Fruit fly (Drosophila melanogaster) whole organism, embryonic: ENCODE data around the gene CG6149.
A peak's percentile ranks its signal among the peaks of the same experiment; 100 is the strongest.

Source experiments
- Ada2b ChIP-seq: fragments of 200-800 bp; sonication (Bioruptor generic); IDR thresholded peaks from 2 replicates; pipeline ENCODE4 v1.3.6; 2022; ENCODE audit warnings: missing biosample characterization, missing genetic modification characterization
- Adf1 ChIP-seq: fragments of 200-800 bp; sonication (Bioruptor generic); IDR thresholded peaks from 2 replicates; pipeline ENCODE4 v1.3.6; 2022; ENCODE audit warnings: missing biosample characterization, missing genetic modification characterization
- Antp ChIP-seq: fragments of 200-800 bp; sonication (Bioruptor generic); optimal IDR thresholded peaks from 3 replicates; lab custom pipeline; 2016; ENCODE audit warnings: missing biosample characterization, missing genetic modification characterization
- Atf3 ChIP-seq: fragments of 200-800 bp; sonication (Bioruptor generic); optimal IDR thresholded peaks from 3 replicates; lab custom pipeline; 2016; ENCODE audit warnings: missing biosample characterization, missing genetic modification characterization
- CG10267 ChIP-seq: fragments of 200-800 bp; sonication (Bioruptor generic); optimal IDR thresholded peaks from 2 replicates; lab custom pipeline; 2018; ENCODE audit warnings: missing biosample characterization, mild to moderate bottlenecking, missing genetic modification characterization, moderate library complexity
- CG11456 ChIP-seq: fragments of 200-800 bp; sonication (Bioruptor generic); IDR thresholded peaks from 3 replicates; pipeline ENCODE4 v1.3.6; 2022; ENCODE audit warnings: missing biosample characterization, missing genetic modification characterization
- CG11504 ChIP-seq: fragments of 200-800 bp; sonication (Bioruptor generic); optimal IDR thresholded peaks from 3 replicates; lab custom pipeline; 2019; ENCODE audit warnings: missing biosample characterization, mild to moderate bottlenecking, missing genetic modification characterization, moderate library complexity
- CG11560 ChIP-seq: fragments of 200-800 bp; sonication (Bioruptor generic); IDR thresholded peaks from 3 replicates; pipeline ENCODE4 v1.3.6; 2022; ENCODE audit warnings: missing biosample characterization, missing genetic modification characterization
- CG14441 ChIP-seq: fragments of 200-800 bp; sonication (Bioruptor generic); IDR thresholded peaks from 2 replicates; pipeline ENCODE4 v1.3.6; 2022; ENCODE audit warnings: missing biosample characterization, missing genetic modification characterization
- CG14667 ChIP-seq: fragments of 200-800 bp; sonication (Bioruptor generic); IDR thresholded peaks from 2 replicates; pipeline ENCODE4 v1.3.6; 2022; ENCODE audit warnings: missing biosample characterization, missing genetic modification characterization
- CG14710 ChIP-seq: fragments of 200-800 bp; sonication (Bioruptor generic); optimal IDR thresholded peaks from 3 replicates; lab custom pipeline; 2019; ENCODE audit warnings: missing biosample characterization, mild to moderate bottlenecking, missing genetic modification characterization, moderate library complexity
- CG14965 ChIP-seq: fragments of 200-800 bp; sonication (Bioruptor generic); optimal IDR thresholded peaks from 2 replicates; lab custom pipeline; 2016; ENCODE audit warnings: missing biosample characterization, missing genetic modification characterization, borderline replicate concordance
- CG16779 ChIP-seq: fragments of 200-800 bp; sonication (Bioruptor generic); IDR thresholded peaks from 2 replicates; pipeline ENCODE4 v1.3.6; 2022; ENCODE audit warnings: missing biosample characterization, missing genetic modification characterization
- CG18764 ChIP-seq: fragments of 200-800 bp; sonication (Bioruptor generic); optimal IDR thresholded peaks from 3 replicates; lab custom pipeline; 2016; ENCODE audit warnings: missing biosample characterization, missing genetic modification characterization
- CG31365 ChIP-seq: fragments of 200-800 bp; sonication (Bioruptor generic); optimal IDR thresholded peaks from 2 replicates; lab custom pipeline; 2018; ENCODE audit warnings: missing biosample characterization, mild to moderate bottlenecking, missing genetic modification characterization
- CG32772 ChIP-seq: fragments of 200-800 bp; sonication (Bioruptor generic); IDR thresholded peaks from 2 replicates; pipeline ENCODE4 v1.3.6; 2022; ENCODE audit warnings: missing biosample characterization, missing genetic modification characterization
- CG34224 ChIP-seq: fragments of 200-800 bp; sonication (Bioruptor generic); IDR thresholded peaks from 3 replicates; pipeline ENCODE4 v1.3.6; 2022; ENCODE audit warnings: missing biosample characterization, missing genetic modification characterization; ENCODE audit not compliant: partially characterized antibody
- CG4617 ChIP-seq: fragments of 200-800 bp; sonication (Bioruptor generic); optimal IDR thresholded peaks from 3 replicates; lab custom pipeline; 2016; ENCODE audit warnings: missing biosample characterization, missing genetic modification characterization, borderline replicate concordance
- CG6765 ChIP-seq: fragments of 200-800 bp; sonication (Bioruptor generic); optimal IDR thresholded peaks from 3 replicates; lab custom pipeline; 2017; ENCODE audit warnings: missing biosample characterization, mild to moderate bottlenecking, missing genetic modification characterization
- CG7745 ChIP-seq: fragments of 200-800 bp; sonication (Bioruptor generic); optimal IDR thresholded peaks from 2 replicates; lab custom pipeline; 2018; ENCODE audit warnings: missing biosample characterization, mild to moderate bottlenecking, missing genetic modification characterization, moderate library complexity
- CG7786 ChIP-seq: fragments of 200-800 bp; sonication (Bioruptor generic); optimal IDR thresholded peaks from 2 replicates; lab custom pipeline; 2016; ENCODE audit warnings: missing biosample characterization, missing genetic modification characterization
- CG9817 ChIP-seq: fragments of 200-800 bp; sonication (Bioruptor generic); optimal IDR thresholded peaks from 2 replicates; lab custom pipeline; 2018; ENCODE audit warnings: missing biosample characterization, mild to moderate bottlenecking, missing genetic modification characterization, moderate library complexity
- E2f1 ChIP-seq: fragments of 200-800 bp; sonication (Bioruptor generic); IDR thresholded peaks from 2 replicates; pipeline ENCODE4 v1.3.6; 2022; ENCODE audit warnings: missing biosample characterization, missing genetic modification characterization
- Rfx ChIP-seq: fragments of 200-800 bp; sonication (Bioruptor generic); IDR thresholded peaks from 2 replicates; pipeline ENCODE4 v1.3.6; 2022; ENCODE audit warnings: missing biosample characterization, missing genetic modification characterization
- Sox102F ChIP-seq: fragments of 200-800 bp; sonication (Bioruptor generic); optimal IDR thresholded peaks from 2 replicates; lab custom pipeline; 2018; ENCODE audit warnings: missing biosample characterization, mild to moderate bottlenecking, missing genetic modification characterization, moderate library complexity
- Taf1 ChIP-seq: fragments of 200-800 bp; sonication (Bioruptor generic); IDR thresholded peaks from 2 replicates; pipeline ENCODE4 v1.3.6; 2022; ENCODE audit warnings: missing biosample characterization, missing genetic modification characterization
- Tbp ChIP-seq: fragments of >200 bp; optimal IDR thresholded peaks from 2 replicates; lab custom pipeline; 2018; ENCODE audit warnings: missing biosample characterization, missing genetic modification characterization
- Trl ChIP-seq, 3 experiments: fragments of >200 bp in 2 of 3; fragments of 200-800 bp in 1 of 3; sonication (Bioruptor generic) in 1 of 3; optimal IDR thresholded peaks; 2 replicates in 1 of 3; 3 replicates in 2 of 3; lab custom pipeline; 2016 to 2017; ENCODE audit warnings: missing biosample characterization in 1 of 3, missing genetic modification characterization in 1 of 3
- Xrp1 ChIP-seq: fragments of 200-800 bp; sonication (Bioruptor generic); IDR thresholded peaks from 2 replicates; pipeline ENCODE4 v1.3.6; 2022; ENCODE audit warnings: missing biosample characterization, missing genetic modification characterization
- bcd ChIP-seq: fragments of 200-800 bp; sonication (Bioruptor generic); optimal IDR thresholded peaks from 2 replicates; lab custom pipeline; 2017; ENCODE audit warnings: missing biosample characterization, mild to moderate bottlenecking, missing genetic modification characterization
- bsh ChIP-seq, 2 experiments: fragments of 200-800 bp; sonication (Bioruptor generic); optimal IDR thresholded peaks; 2 replicates each; lab custom pipeline; 2017 to 2018; ENCODE audit warnings: mild to moderate bottlenecking in 2 of 2, missing biosample characterization in 2 of 2, missing genetic modification characterization in 2 of 2, moderate library complexity in 1 of 2
- da ChIP-seq: fragments of 200-800 bp; sonication (Bioruptor generic); optimal IDR thresholded peaks from 2 replicates; lab custom pipeline; 2016; ENCODE audit warnings: missing biosample characterization, missing genetic modification characterization
- dmrt99B ChIP-seq: fragments of 200-800 bp; sonication (Bioruptor generic); optimal IDR thresholded peaks from 2 replicates; lab custom pipeline; 2018; ENCODE audit warnings: missing biosample characterization, mild to moderate bottlenecking, missing genetic modification characterization, moderate library complexity
- esg ChIP-seq: fragments of 200-800 bp; sonication (Bioruptor generic); conservative IDR thresholded peaks from 2 replicates; pipeline ENCODE4 v1.3.6; 2022; ENCODE audit warnings: missing biosample characterization, missing genetic modification characterization
- eve ChIP-seq, 2 experiments: fragments of >200 bp; optimal IDR thresholded peaks; 2 replicates each; lab custom pipeline; 2017; ENCODE audit warnings: missing biosample characterization in 2 of 2, missing genetic modification characterization in 2 of 2
- grn ChIP-seq: fragments of 200-800 bp; sonication (Bioruptor generic); optimal IDR thresholded peaks from 3 replicates; lab custom pipeline; 2017; ENCODE audit warnings: missing biosample characterization, missing genetic modification characterization
- nerfin-2 ChIP-seq: fragments of 200-800 bp; sonication (Bioruptor generic); IDR thresholded peaks from 2 replicates; pipeline ENCODE4 v1.3.6; 2022; ENCODE audit warnings: missing biosample characterization, missing genetic modification characterization; ENCODE audit not compliant: partially characterized antibody
- onecut ChIP-seq: fragments of 200-800 bp; sonication (Bioruptor generic); IDR thresholded peaks from 2 replicates; pipeline ENCODE4 v1.3.6; 2022; ENCODE audit warnings: missing biosample characterization, missing genetic modification characterization
- pb ChIP-seq: fragments of 200-800 bp; sonication (Bioruptor generic); optimal IDR thresholded peaks from 3 replicates; lab custom pipeline; 2016; ENCODE audit warnings: missing biosample characterization, missing genetic modification characterization
- pita ChIP-seq: fragments of 200-800 bp; sonication (Bioruptor generic); optimal IDR thresholded peaks from 2 replicates; lab custom pipeline; 2017; ENCODE audit warnings: missing biosample characterization, mild to moderate bottlenecking, missing genetic modification characterization
- prd ChIP-seq, 3 experiments: fragments of >200 bp in 2 of 3; fragments of 200-800 bp in 1 of 3; sonication (Bioruptor generic) in 1 of 3; optimal IDR thresholded peaks in 2 of 3; IDR thresholded peaks in 1 of 3; 2 replicates in 2 of 3; 3 replicates in 1 of 3; pipeline versions ENCODE4 v1.3.6 to Lab custom; 2017 to 2022; ENCODE audit warnings: missing biosample characterization in 1 of 3, missing genetic modification characterization in 1 of 3
- ttk ChIP-seq: fragments of 200-800 bp; sonication (Bioruptor generic); IDR thresholded peaks from 2 replicates; pipeline ENCODE4 v2.1.2; 2022; ENCODE audit warnings: missing biosample characterization, missing genetic modification characterization
- vvl ChIP-seq: fragments of 200-800 bp; sonication (Bioruptor generic); IDR thresholded peaks from 2 replicates; pipeline ENCODE4 v1.3.6; 2022; ENCODE audit warnings: missing biosample characterization, missing genetic modification characterization

The CG6149 gene

dm6 chr3L:11465371-11465914 is 30.2 kb upstream of the CG6149 start, which contains the start of gene Fum3 (continued):
- TF ChIP-seq Xrp1 (GFP tag; lab: Robert Waterston, UW), result peak; percentile 66
- no peak for TF ChIP-seq nerfin-2 (GFP tag; lab: Robert Waterston, UW)
- TF ChIP-seq CG11560 (tag; lab: Robert Waterston, UW), result no peak
- TF ChIP-seq CG9817 (tag; lab: Kevin White, UChicago), result no peak
- no peak for TF ChIP-seq eve (GFP tag; optimal IDR thresholded peaks at IDR 0.05; lab: Kevin White, UChicago)
- TF ChIP-seq pb (GFP tag; lab: Kevin White, UChicago), result no peak
- peak; percentile 13 for TF ChIP-seq CG10267 (tag; lab: Kevin White, UChicago)
- TF ChIP-seq CG14667 (GFP tag; lab: Robert Waterston, UW), result 0 out of 2 replicates have a peak, but pooled peaks have one; percentile 3
- TF ChIP-seq Adf1 (GFP tag; lab: Robert Waterston, UW), result no peak
- TF ChIP-seq esg (GFP tag; lab: Robert Waterston, UW), result 0 out of 2 replicates have a peak, but pooled peaks have one; percentile 25
- TF ChIP-seq Rfx (GFP tag; lab: Robert Waterston, UW), result no peak; the same call in 1 of the 2 replicates
- TF ChIP-seq E2f1 (GFP tag; lab: Robert Waterston, UW), result no peak
- peak; percentile 13; the same call in 1 of the 2 replicates for TF ChIP-seq CG14441 (GFP tag; lab: Robert Waterston, UW)
- TF ChIP-seq grn, result no peak
- TF ChIP-seq pita (GFP tag; lab: Kevin White, UChicago), result no peak
- TF ChIP-seq da (GFP tag; lab: Kevin White, UChicago), result no peak
- TF ChIP-seq CG7786 (GFP tag; lab: Kevin White, UChicago), result no peak
- no peak for TF ChIP-seq CG6765 (GFP tag; lab: Kevin White, UChicago)
- peak; percentile 37; the same call in 1 of the 2 replicates for TF ChIP-seq Ada2b (GFP tag; lab: Robert Waterston, UW)
- no peak for TF ChIP-seq Trl (optimal IDR thresholded peaks at IDR 0.05; lab: Kevin White, UChicago)
- TF ChIP-seq Trl (GFP tag; optimal IDR thresholded peaks at IDR 0.05; lab: Kevin White, UChicago), result no peak
- TF ChIP-seq Sox102F (GFP tag; lab: Kevin White, UChicago), result no peak
- no peak for TF ChIP-seq onecut (GFP tag; lab: Robert Waterston, UW)
- no peak for TF ChIP-seq CG4617 (GFP tag; lab: Kevin White, UChicago)
- TF ChIP-seq dmrt99B (tag; lab: Kevin White, UChicago), result peak; percentile 15
- TF ChIP-seq CG14710, result peak; percentile 12
- TF ChIP-seq ttk, result no peak
- TF ChIP-seq CG31365, result no peak
- no peak for TF ChIP-seq CG18764
- no peak for TF ChIP-seq Tbp (GFP tag; lab: Kevin White, UChicago)
- TF ChIP-seq prd (optimal IDR thresholded peaks at IDR 0.05; lab: Kevin White, UChicago), result no peak
- TF ChIP-seq prd (GFP tag; IDR thresholded peaks at IDR 0.05; lab: Robert Waterston, UW), result peak; percentile 78
- TF ChIP-seq CG14965 (GFP tag; lab: Kevin White, UChicago), result no peak
- TF ChIP-seq CG11456 (GFP tag; lab: Robert Waterston, UW), result no peak
- no peak for TF ChIP-seq Atf3
- peak in 1 of 2 experiments; percentile 12 for TF ChIP-seq bsh (GFP tag; optimal IDR thresholded peaks at IDR 0.05; lab: Kevin White, UChicago)
- TF ChIP-seq CG16779 (GFP tag; lab: Robert Waterston, UW), result no peak
- TF ChIP-seq Taf1 (GFP tag; lab: Robert Waterston, UW), result no peak
- TF ChIP-seq CG32772, result 0 out of 2 replicates have a peak, but pooled peaks have one; percentile 18
- no peak for TF ChIP-seq bcd (GFP tag; lab: Kevin White, UChicago)
- peak; percentile 32 for TF ChIP-seq CG11504
- TF ChIP-seq CG7745, result no peak
- no peak for TF ChIP-seq Antp (GFP tag; lab: Kevin White, UChicago)
- peak; percentile 6; the same call in 1 of the 2 replicates for TF ChIP-seq vvl
- no peak for TF ChIP-seq CG34224 (GFP tag; lab: Robert Waterston, UW)
